Fruit fly (Drosophila melanogaster): ENCODE data around the gene ZC3H3.

ZC3H3 gene

dm6 chr3L:8525691-8526421, 16.3 kb upstream of the ZC3H3 start (continued):
- peak; percentile 14 for TF ChIP-seq CG12659 (GFP tag; optimal IDR thresholded peaks at IDR 0.05)
- no peak for TF ChIP-seq Hey (tag; optimal IDR thresholded peaks at IDR 0.05)
- no peak for TF ChIP-seq CG7271 (tag; optimal IDR thresholded peaks at IDR 0.05)
- peak; percentile 4 for TF ChIP-seq CG1647 (GFP tag; optimal IDR thresholded peaks at IDR 0.05)
- no peak for TF ChIP-seq ac (GFP tag; optimal IDR thresholded peaks at IDR 0.05)
- TF ChIP-seq wek (GFP tag; optimal IDR thresholded peaks at IDR 0.05) = peak; percentile 32
- TF ChIP-seq CG10959 (GFP tag; IDR thresholded peaks at IDR 0.05) = no peak
- peak; percentile 63; the same call in 2 of the 3 replicates for TF ChIP-seq CG11695 (GFP tag; IDR thresholded peaks at IDR 0.05)
- peak; percentile 58 for TF ChIP-seq mam (GFP tag; optimal IDR thresholded peaks at IDR 0.05)
- TF ChIP-seq CG7357 (GFP tag; IDR thresholded peaks at IDR 0.05) = no peak
- TF ChIP-seq Dad (GFP tag; optimal IDR thresholded peaks at IDR 0.05) = no peak
- no peak for TF ChIP-seq gcm2 (GFP tag; optimal IDR thresholded peaks at IDR 0.05)
- TF ChIP-seq kay (GFP tag; optimal IDR thresholded peaks at IDR 0.05) = peak; percentile 23
- TF ChIP-seq CG14667 (GFP tag; IDR thresholded peaks at IDR 0.05) = no peak
- no peak for TF ChIP-seq Dref (GFP tag; IDR thresholded peaks at IDR 0.05)
- TF ChIP-seq CG3065 (GFP tag; optimal IDR thresholded peaks at IDR 0.05) = no peak
- no peak for TF ChIP-seq CG7987 (GFP tag; optimal IDR thresholded peaks at IDR 0.05)
- peak; percentile 35 for TF ChIP-seq CG17568 (GFP tag; optimal IDR thresholded peaks at IDR 0.05)
- TF ChIP-seq org-1 (GFP tag; optimal IDR thresholded peaks at IDR 0.05) = peak; percentile 22
- no peak for TF ChIP-seq slp2 (GFP tag; optimal IDR thresholded peaks at IDR 0.05)
- TF ChIP-seq CG11504 (tag; optimal IDR thresholded peaks at IDR 0.05) = no peak
- TF ChIP-seq tx (GFP tag; optimal IDR thresholded peaks at IDR 0.05) = no peak
- peak; percentile 45 for TF ChIP-seq CG30403 (GFP tag; optimal IDR thresholded peaks at IDR 0.05)
- peak; percentile 30; the same call in 1 of the 2 replicates for TF ChIP-seq lmd (GFP tag; IDR thresholded peaks at IDR 0.05)
- no peak for TF ChIP-seq cad (GFP tag; optimal IDR thresholded peaks at IDR 0.05)
- no peak for TF ChIP-seq nom (GFP tag; optimal IDR thresholded peaks at IDR 0.05)
- no peak for TF ChIP-seq CG32767 (GFP tag; IDR thresholded peaks at IDR 0.05)
- TF ChIP-seq gfzf (GFP tag; optimal IDR thresholded peaks at IDR 0.05) = no peak
- no peak for TF ChIP-seq CG7372 (GFP tag; IDR thresholded peaks at IDR 0.05)
- TF ChIP-seq ham (GFP tag; IDR thresholded peaks at IDR 0.05) = no peak
- TF ChIP-seq CG16779 (GFP tag; IDR thresholded peaks at IDR 0.05) = no peak
- TF ChIP-seq vfl (GFP tag; optimal IDR thresholded peaks at IDR 0.05) = no peak
- TF ChIP-seq vnd (GFP tag; IDR thresholded peaks at IDR 0.05; ENCODE audit: partially characterized antibody) = no peak
- TF ChIP-seq CG34422 (GFP tag; IDR thresholded peaks at IDR 0.05) = no peak
- no peak for TF ChIP-seq CG13123 (GFP tag; optimal IDR thresholded peaks at IDR 0.05)
- no peak for TF ChIP-seq insv (GFP tag; optimal IDR thresholded peaks at IDR 0.05)
- no peak for TF ChIP-seq MESR4 (GFP tag; optimal IDR thresholded peaks at IDR 0.05)
- TF ChIP-seq HmgZ (tag; optimal IDR thresholded peaks at IDR 0.05) = peak; percentile 56
- peak; percentile 72 for TF ChIP-seq CG3281 (GFP tag; optimal IDR thresholded peaks at IDR 0.05)
- no peak for TF ChIP-seq CG12236 (GFP tag; optimal IDR thresholded peaks at IDR 0.05)
- no peak for TF ChIP-seq CG30020 (tag; optimal IDR thresholded peaks at IDR 0.05)
- 0 out of 2 replicates have a peak, but pooled peaks have one; percentile 46 for TF ChIP-seq Atf6 (GFP tag; IDR thresholded peaks at IDR 0.05)
- TF ChIP-seq CG11093 (GFP tag; IDR thresholded peaks at IDR 0.05) = no peak
- TF ChIP-seq CG4404 (GFP tag; IDR thresholded peaks at IDR 0.05) = no peak
- TF ChIP-seq nerfin-1 (tag; optimal IDR thresholded peaks at IDR 0.05) = peak; percentile 8
- TF ChIP-seq Oli (tag; optimal IDR thresholded peaks at IDR 0.05) = peak; percentile 23
- peak; percentile 1 for TF ChIP-seq maf-S (GFP tag; optimal IDR thresholded peaks at IDR 0.05)
- 0 out of 3 replicates have a peak, but pooled peaks have one; percentile 37 for TF ChIP-seq CG2199 (GFP tag; IDR thresholded peaks at IDR 0.05)
- no peak for TF ChIP-seq Doc3 (GFP tag; IDR thresholded peaks at IDR 0.05; ENCODE audit: partially characterized antibody)
- TF ChIP-seq so (GFP tag; IDR thresholded peaks at IDR 0.05) = peak; percentile 32; the same call in 1 of the 3 replicates
